Fruit fly (Drosophila melanogaster) whole organism, embryonic: ENCODE measurements around the gene Spn28Db.

Experiments used
- CG10543 ChIP-seq: fragments of 200-800 bp; sonication (Bioruptor generic); optimal IDR thresholded peaks from 3 replicates; lab custom pipeline; 2017; ENCODE audit warnings: missing biosample characterization, mild to moderate bottlenecking, missing genetic modification characterization, moderate library complexity
- CG12299 ChIP-seq: fragments of 200-800 bp; sonication (Bioruptor generic); optimal IDR thresholded peaks from 2 replicates; lab custom pipeline; 2018; ENCODE audit warnings: missing biosample characterization, mild to moderate bottlenecking, missing genetic modification characterization
- CG1233 ChIP-seq: fragments of 200-800 bp; sonication (Bioruptor generic); optimal IDR thresholded peaks from 4 replicates; lab custom pipeline; 2018; ENCODE audit warnings: missing biosample characterization, mild to moderate bottlenecking, missing genetic modification characterization
- CG12769 ChIP-seq: fragments of 200-800 bp; sonication (Bioruptor generic); optimal IDR thresholded peaks from 2 replicates; lab custom pipeline; 2019; ENCODE audit warnings: missing biosample characterization, mild to moderate bottlenecking, missing genetic modification characterization, moderate library complexity
- CG12942 ChIP-seq: fragments of 200-800 bp; sonication (Bioruptor generic); optimal IDR thresholded peaks from 3 replicates; lab custom pipeline; 2016; ENCODE audit warnings: missing biosample characterization, missing genetic modification characterization
- CG13296 ChIP-seq: fragments of 200-800 bp; sonication (Bioruptor generic); optimal IDR thresholded peaks from 3 replicates; lab custom pipeline; 2018; ENCODE audit warnings: missing biosample characterization, mild to moderate bottlenecking, missing genetic modification characterization
- CG14014 ChIP-seq: fragments of 200-800 bp; sonication (Bioruptor generic); IDR thresholded peaks from 2 replicates; pipeline ENCODE4 v1.3.6; 2022; ENCODE audit warnings: missing biosample characterization, missing genetic modification characterization
- CG14965 ChIP-seq: fragments of 200-800 bp; sonication (Bioruptor generic); optimal IDR thresholded peaks from 2 replicates; lab custom pipeline; 2016; ENCODE audit warnings: missing biosample characterization, missing genetic modification characterization, borderline replicate concordance
- CG16813 ChIP-seq: fragments of 200-800 bp; sonication (Bioruptor generic); IDR thresholded peaks from 3 replicates; pipeline ENCODE4 v1.3.6; 2022; ENCODE audit warnings: missing biosample characterization, missing genetic modification characterization; ENCODE audit not compliant: partially characterized antibody
- CG17568 ChIP-seq: fragments of 200-800 bp; sonication (Bioruptor generic); optimal IDR thresholded peaks from 2 replicates; lab custom pipeline; 2018; ENCODE audit warnings: missing biosample characterization, mild to moderate bottlenecking, missing genetic modification characterization, moderate library complexity
- CG18619 ChIP-seq: fragments of 200-800 bp; sonication (Bioruptor generic); optimal IDR thresholded peaks from 3 replicates; lab custom pipeline; 2017; ENCODE audit warnings: missing biosample characterization, mild to moderate bottlenecking, missing genetic modification characterization
- CG34224 ChIP-seq: fragments of 200-800 bp; sonication (Bioruptor generic); IDR thresholded peaks from 3 replicates; pipeline ENCODE4 v1.3.6; 2022; ENCODE audit warnings: missing biosample characterization, missing genetic modification characterization; ENCODE audit not compliant: partially characterized antibody
- CG42726 ChIP-seq: fragments of 200-800 bp; sonication (Bioruptor generic); IDR thresholded peaks from 2 replicates; pipeline ENCODE4 v1.3.6; 2022; ENCODE audit warnings: missing biosample characterization, missing genetic modification characterization; ENCODE audit not compliant: partially characterized antibody
- CG43689 ChIP-seq: fragments of 200-800 bp; sonication (Bioruptor generic); IDR thresholded peaks from 2 replicates; pipeline ENCODE4 v1.3.6; 2022; ENCODE audit warnings: missing biosample characterization, missing genetic modification characterization
- CG5180 ChIP-seq: fragments of 200-800 bp; sonication (Bioruptor generic); optimal IDR thresholded peaks from 3 replicates; lab custom pipeline; 2017; ENCODE audit warnings: missing biosample characterization, missing genetic modification characterization, mild to moderate bottlenecking, moderate library complexity, missing genetic modification reagents
- CG6813 ChIP-seq: fragments of 200-800 bp; sonication (Bioruptor generic); optimal IDR thresholded peaks from 2 replicates; lab custom pipeline; 2017; ENCODE audit warnings: missing biosample characterization, missing genetic modification characterization, mild to moderate bottlenecking, moderate library complexity, missing genetic modification reagents
- D19B ChIP-seq: fragments of 200-800 bp; sonication (Bioruptor generic); optimal IDR thresholded peaks from 2 replicates; lab custom pipeline; 2017; ENCODE audit warnings: missing biosample characterization, mild to moderate bottlenecking, missing genetic modification characterization
- Elba2 ChIP-seq: fragments of 200-800 bp; sonication (Bioruptor generic); optimal IDR thresholded peaks from 3 replicates; lab custom pipeline; 2016; ENCODE audit warnings: missing biosample characterization, missing genetic modification characterization
- Fer2 ChIP-seq: fragments of 200-800 bp; sonication (Bioruptor generic); optimal IDR thresholded peaks from 2 replicates; lab custom pipeline; 2018; ENCODE audit warnings: missing biosample characterization, mild to moderate bottlenecking, missing genetic modification characterization, moderate library complexity
- Myb ChIP-seq: fragments of 200-800 bp; sonication (Bioruptor generic); optimal IDR thresholded peaks from 2 replicates; lab custom pipeline; 2016; ENCODE audit warnings: missing biosample characterization, missing genetic modification characterization
- NC2α ChIP-seq: fragments of 200-800 bp; sonication (Bioruptor generic); optimal IDR thresholded peaks from 2 replicates; lab custom pipeline; 2016; ENCODE audit warnings: missing biosample characterization, missing genetic modification characterization
- Ravus ChIP-seq: fragments of 200-800 bp; sonication (Bioruptor generic); IDR thresholded peaks from 2 replicates; pipeline ENCODE4 v1.3.6; 2022; ENCODE audit warnings: missing biosample characterization, missing genetic modification characterization
- Sry-δ ChIP-seq: fragments of 200-800 bp; sonication (Bioruptor generic); optimal IDR thresholded peaks from 2 replicates; lab custom pipeline; 2016; ENCODE audit warnings: missing biosample characterization, missing genetic modification characterization
- Ssrp ChIP-seq: fragments of 200-800 bp; sonication (Bioruptor generic); optimal IDR thresholded peaks from 2 replicates; lab custom pipeline; 2018; ENCODE audit warnings: missing biosample characterization, mild to moderate bottlenecking, missing genetic modification characterization, moderate library complexity
- Usf ChIP-seq: fragments of 200-800 bp; sonication (Bioruptor generic); optimal IDR thresholded peaks from 2 replicates; lab custom pipeline; 2017; ENCODE audit warnings: missing genotype, missing biosample characterization, missing genetic modification characterization
- amos ChIP-seq: fragments of 200-800 bp; sonication (Bioruptor generic); IDR thresholded peaks from 2 replicates; pipeline ENCODE4 v1.3.6; 2022; ENCODE audit warnings: missing biosample characterization, missing genetic modification characterization; ENCODE audit not compliant: partially characterized antibody
- bab2 ChIP-seq: fragments of 200-800 bp; sonication (Bioruptor generic); optimal IDR thresholded peaks from 2 replicates; lab custom pipeline; 2016; ENCODE audit warnings: missing biosample characterization, missing genetic modification characterization
- chinmo ChIP-seq: fragments of 200-800 bp; sonication (Bioruptor generic); IDR thresholded peaks from 4 replicates; pipeline ENCODE4 v1.3.6; 2022; ENCODE audit warnings: missing biosample characterization, missing genetic modification characterization; ENCODE audit not compliant: partially characterized antibody
- corto ChIP-seq: fragments of 200-800 bp; sonication (Bioruptor generic); optimal IDR thresholded peaks from 2 replicates; lab custom pipeline; 2016; ENCODE audit warnings: missing biosample characterization, mild to moderate bottlenecking, missing genetic modification characterization, moderate library complexity
- dmrt11E ChIP-seq: fragments of 200-800 bp; sonication (Bioruptor generic); optimal IDR thresholded peaks from 3 replicates; lab custom pipeline; 2018; ENCODE audit warnings: missing biosample characterization, mild to moderate bottlenecking, missing genetic modification characterization, moderate library complexity
- ewg ChIP-seq: fragments of 200-800 bp; sonication (Bioruptor generic); optimal IDR thresholded peaks from 3 replicates; lab custom pipeline; 2017; ENCODE audit warnings: mild to moderate bottlenecking, missing biosample characterization, missing genetic modification reagents, missing genetic modification characterization
- fu2 ChIP-seq: fragments of 200-800 bp; sonication (Bioruptor generic); optimal IDR thresholded peaks from 2 replicates; lab custom pipeline; 2016; ENCODE audit warnings: missing biosample characterization, missing genetic modification characterization
- grau ChIP-seq: fragments of 200-800 bp; optimal IDR thresholded peaks from 3 replicates; lab custom pipeline; 2019; ENCODE audit warnings: missing biosample characterization, mild to moderate bottlenecking, missing genetic modification characterization, moderate library complexity
- gt ChIP-seq: fragments of 200-800 bp; sonication (Bioruptor generic); IDR thresholded peaks from 2 replicates; pipeline ENCODE4 v1.3.6; 2022; ENCODE audit warnings: missing biosample characterization, missing genetic modification characterization
- h ChIP-seq: fragments of >200 bp; optimal IDR thresholded peaks from 2 replicates; lab custom pipeline; 2017
- her ChIP-seq: fragments of 200-800 bp; sonication (Bioruptor generic); optimal IDR thresholded peaks from 2 replicates; lab custom pipeline; 2016; ENCODE audit warnings: missing biosample characterization, missing genetic modification characterization
- hkb ChIP-seq, 2 experiments: fragments of 200-800 bp in 1 of 2; fragments of >200 bp in 1 of 2; sonication (Bioruptor generic) in 1 of 2; IDR thresholded peaks in 1 of 2; optimal IDR thresholded peaks in 1 of 2; 2 replicates each; pipeline versions ENCODE4 v1.3.6 to Lab custom; 2017 to 2022; ENCODE audit warnings: missing biosample characterization in 1 of 2, missing genetic modification characterization in 1 of 2
- ind ChIP-seq: fragments of 200-800 bp; sonication (Bioruptor generic); optimal IDR thresholded peaks from 3 replicates; lab custom pipeline; 2016; ENCODE audit warnings: missing biosample characterization, missing genetic modification characterization
- klu ChIP-seq: fragments of 200-800 bp; sonication (Bioruptor generic); IDR thresholded peaks from 2 replicates; pipeline ENCODE4 v1.3.6; 2022; ENCODE audit warnings: missing biosample characterization, missing genetic modification characterization
- lmd ChIP-seq: fragments of 200-800 bp; sonication (Bioruptor generic); IDR thresholded peaks from 2 replicates; pipeline ENCODE4 v1.3.6; 2022; ENCODE audit warnings: missing biosample characterization, missing genetic modification characterization
- lov ChIP-seq, 2 experiments: fragments of 200-800 bp in 1 of 2; fragments of >200 bp in 1 of 2; sonication (Bioruptor generic) in 1 of 2; IDR thresholded peaks in 1 of 2; optimal IDR thresholded peaks in 1 of 2; 2 replicates in 1 of 2; 3 replicates in 1 of 2; pipeline versions ENCODE4 v1.3.6 to Lab custom; 2017 to 2022; ENCODE audit warnings: missing biosample characterization in 1 of 2, missing genetic modification characterization in 1 of 2
- org-1 ChIP-seq: fragments of 200-800 bp; sonication (Bioruptor generic); optimal IDR thresholded peaks from 2 replicates; lab custom pipeline; 2017; ENCODE audit warnings: missing biosample characterization, missing genetic modification characterization
- pnt ChIP-seq: fragments of 200-800 bp; sonication (Bioruptor generic); optimal IDR thresholded peaks from 3 replicates; lab custom pipeline; 2016; ENCODE audit warnings: missing biosample characterization, missing genetic modification characterization
- ro ChIP-seq: fragments of 200-800 bp; sonication (Bioruptor generic); IDR thresholded peaks from 2 replicates; pipeline ENCODE4 v1.3.6; 2022; ENCODE audit warnings: missing biosample characterization, missing genetic modification characterization
- sima ChIP-seq: fragments of 200-800 bp; sonication (Bioruptor generic); optimal IDR thresholded peaks from 2 replicates; lab custom pipeline; 2016; ENCODE audit warnings: missing biosample characterization, missing genetic modification characterization
- slou ChIP-seq: fragments of 200-800 bp; sonication (Bioruptor generic); optimal IDR thresholded peaks from 3 replicates; lab custom pipeline; 2016; ENCODE audit warnings: missing biosample characterization, missing genetic modification characterization
- sna ChIP-seq: fragments of 200-800 bp; sonication (Bioruptor generic); IDR thresholded peaks from 2 replicates; pipeline ENCODE4 v1.3.6; 2022; ENCODE audit warnings: missing biosample characterization, missing genetic modification characterization; ENCODE audit not compliant: partially characterized antibody
- sob ChIP-seq: fragments of 200-800 bp; sonication (Bioruptor generic); IDR thresholded peaks from 2 replicates; pipeline ENCODE4 v1.3.6; 2022; ENCODE audit warnings: missing biosample characterization, missing genetic modification characterization
- z ChIP-seq: fragments of 200-800 bp; sonication (Bioruptor generic); IDR thresholded peaks from 3 replicates; pipeline ENCODE4 v1.3.6; 2022; ENCODE audit warnings: missing biosample characterization, missing genetic modification characterization

Gene Spn28Db

dm6 chr2L:7925389-7925788 is 34.9 kb upstream of the Spn28Db start (continued):
- TF ChIP-seq dmrt11E (tag; lab: Kevin White, UChicago) (peak; percentile 62), her (GFP tag; lab: Kevin White, UChicago) (peak; percentile 86), ro (GFP tag; lab: Robert Waterston, UW) (peak; percentile 78), gt (GFP tag; lab: Robert Waterston, UW) (peak; percentile 71; the same call in 1 of the 2 replicates), z (GFP tag; lab: Robert Waterston, UW) (0 out of 3 replicates have a peak, but pooled peaks have one; percentile 52), CG6813 (GFP tag; lab: Kevin White, UChicago) (peak; percentile 91), Ravus (GFP tag; lab: Robert Waterston, UW) (peak; percentile 73), Fer2 (tag; lab: Kevin White, UChicago) (peak; percentile 76), hkb (optimal IDR thresholded peaks at IDR 0.05; lab: Kevin White, UChicago) (no peak), hkb (GFP tag; IDR thresholded peaks at IDR 0.05; lab: Robert Waterston, UW) (peak; percentile 96), Sry-δ (GFP tag; lab: Kevin White, UChicago) (peak; percentile 52), corto (GFP tag; lab: Kevin White, UChicago) (peak; percentile 70), ewg (GFP tag; lab: Kevin White, UChicago) (peak; percentile 77), Myb (peak; percentile 59), CG18619 (GFP tag; lab: Kevin White, UChicago) (peak; percentile 80), lmd (GFP tag; lab: Robert Waterston, UW) (peak; percentile 92), sima (GFP tag; lab: Kevin White, UChicago) (peak; percentile 31), amos (GFP tag; lab: Robert Waterston, UW) (no peak), bab2 (GFP tag; lab: Kevin White, UChicago) (peak; percentile 79), CG10543 (GFP tag; lab: Kevin White, UChicago) (peak; percentile 71), CG14965 (GFP tag; lab: Kevin White, UChicago) (peak; percentile 33), pnt (GFP tag; lab: Kevin White, UChicago) (peak; percentile 85), CG12299 (tag; lab: Kevin White, UChicago) (peak; percentile 85), CG17568 (peak; percentile 75), CG5180 (GFP tag; lab: Kevin White, UChicago) (peak; percentile 78), h (lab: Kevin White, UChicago) (no peak), org-1 (peak; percentile 87), CG16813 (GFP tag; lab: Robert Waterston, UW) (no peak), D19B (GFP tag; lab: Kevin White, UChicago) (peak; percentile 64), chinmo (GFP tag; lab: Robert Waterston, UW) (no peak), CG13296 (peak; percentile 90), klu (GFP tag; lab: Robert Waterston, UW) (peak; percentile 76), Usf (GFP tag; lab: Kevin White, UChicago) (peak; percentile 36), slou (GFP tag; lab: Kevin White, UChicago) (peak; percentile 85), Ssrp (peak; percentile 81), fu2 (GFP tag; lab: Kevin White, UChicago) (peak; percentile 72), CG12942 (GFP tag; lab: Kevin White, UChicago) (peak; percentile 68), NC2α (GFP tag; lab: Kevin White, UChicago) (peak; percentile 49), Elba2 (GFP tag; lab: Kevin White, UChicago) (no peak), lov (optimal IDR thresholded peaks at IDR 0.05; lab: Kevin White, UChicago) (no peak), lov (GFP tag; IDR thresholded peaks at IDR 0.05; lab: Robert Waterston, UW) (peak; percentile 87; the same call in 2 of the 3 replicates), CG34224 (GFP tag; lab: Robert Waterston, UW) (no peak), ind (GFP tag; lab: Kevin White, UChicago) (peak; percentile 87), CG42726 (GFP tag; lab: Robert Waterston, UW) (no peak), sna (GFP tag; lab: Robert Waterston, UW) (no peak), CG1233 (peak; percentile 83), CG14014 (GFP tag; lab: Robert Waterston, UW) (peak; percentile 90), sob (peak; percentile 92), grau (tag; lab: Kevin White, UChicago) (peak; percentile 88), CG12769 (tag; lab: Kevin White, UChicago) (peak; percentile 89), CG43689 (peak; percentile 66; the same call in 1 of the 2 replicates)
